Fruit fly (Drosophila melanogaster): Measurements from ENCODE around the gene CG43149.
A peak's percentile ranks its signal among the peaks of the same experiment; 100 is the strongest.

The CG43149 gene

dm6 chr3L:93562-93961 lies 39.0 kb upstream of the CG43149 start:
- TF ChIP-seq cnc (optimal IDR thresholded peaks at IDR 0.05) (no peak), tj (GFP tag; optimal IDR thresholded peaks at IDR 0.05) (peak; percentile 99)

- no peak for TF ChIP-seq CG7045 (GFP tag; optimal IDR thresholded peaks at IDR 0.05)
- TF ChIP-seq cnc (optimal IDR thresholded peaks at IDR 0.05), result no peak
- TF ChIP-seq Crg-1 (GFP tag; optimal IDR thresholded peaks at IDR 0.05), result no peak
- TF ChIP-seq kay (GFP tag; ENCODE audit: borderline replicate concordance), result no peak
- peak; percentile 75 for TF ChIP-seq cic (GFP tag; optimal IDR thresholded peaks at IDR 0.05)
- peak; percentile 3 for TF ChIP-seq Mnt (GFP tag; optimal IDR thresholded peaks at IDR 0.05)
- no peak for TF ChIP-seq bab1 (GFP tag; optimal IDR thresholded peaks at IDR 0.05)
- TF ChIP-seq tj (GFP tag; optimal IDR thresholded peaks at IDR 0.05), result peak; percentile 81
Measured at dm6 chr3L:91933-92332, 37.4 kb upstream of the CG43149 start.

- TF ChIP-seq ovo (GFP tag; optimal IDR thresholded peaks at IDR 0.05) (no peak), Hr96 (GFP tag; optimal IDR thresholded peaks at IDR 0.05) (no peak), pad (GFP tag; optimal IDR thresholded peaks at IDR 0.05) (peak; percentile 1), CG14711 (tag; optimal IDR thresholded peaks at IDR 0.05) (no peak), CG5204 (GFP tag; optimal IDR thresholded peaks at IDR 0.05) (no peak), CG12768 (GFP tag; optimal IDR thresholded peaks at IDR 0.05) (no peak), bab1 (GFP tag; optimal IDR thresholded peaks at IDR 0.05) (no peak), CG1620 (GFP tag; optimal IDR thresholded peaks at IDR 0.05) (no peak)
Measured at dm6 chr3L:90885-91284, 36.3 kb upstream of the CG43149 start.

dm6 chr3L:86937-87336 lies 32.4 kb upstream of the CG43149 start:
- no peak for TF ChIP-seq Clk (GFP tag; optimal IDR thresholded peaks at IDR 0.05)
- no peak for TF ChIP-seq CG1620 (GFP tag; optimal IDR thresholded peaks at IDR 0.05)
- no peak for TF ChIP-seq cic (GFP tag; optimal IDR thresholded peaks at IDR 0.05)
- no peak for TF ChIP-seq CG7101 (tag; optimal IDR thresholded peaks at IDR 0.05)
- no peak for TF ChIP-seq CG5204 (GFP tag; optimal IDR thresholded peaks at IDR 0.05)
- TF ChIP-seq CG33017 (tag; optimal IDR thresholded peaks at IDR 0.05), result no peak
- TF ChIP-seq tj (GFP tag; optimal IDR thresholded peaks at IDR 0.05), result no peak
- no peak for TF ChIP-seq CG11617 (GFP tag; optimal IDR thresholded peaks at IDR 0.05)
- TF ChIP-seq bab1 (GFP tag; optimal IDR thresholded peaks at IDR 0.05), result no peak
- TF ChIP-seq ovo (GFP tag; optimal IDR thresholded peaks at IDR 0.05), result no peak
- TF ChIP-seq pad (GFP tag; optimal IDR thresholded peaks at IDR 0.05), result no peak
- TF ChIP-seq Crg-1 (GFP tag; optimal IDR thresholded peaks at IDR 0.05), result no peak
- TF ChIP-seq cnc (optimal IDR thresholded peaks at IDR 0.05), result no peak
- TF ChIP-seq Hr96 (GFP tag; optimal IDR thresholded peaks at IDR 0.05), result no peak
- TF ChIP-seq CG14711 (tag; optimal IDR thresholded peaks at IDR 0.05), result no peak
- TF ChIP-seq kay (GFP tag; ENCODE audit: borderline replicate concordance), result no peak
- no peak for TF ChIP-seq Mnt (GFP tag; optimal IDR thresholded peaks at IDR 0.05)
- TF ChIP-seq CG7045 (GFP tag; optimal IDR thresholded peaks at IDR 0.05), result no peak

dm6 chr3L:85204-85811 lies 30.8 kb upstream of the CG43149 start:
- TF ChIP-seq CG33017 (tag; optimal IDR thresholded peaks at IDR 0.05), result peak; percentile 36
- TF ChIP-seq cnc (optimal IDR thresholded peaks at IDR 0.05), result no peak
- peak; percentile 72 for TF ChIP-seq kay (GFP tag; ENCODE audit: borderline replicate concordance)
- TF ChIP-seq CG5204 (GFP tag; optimal IDR thresholded peaks at IDR 0.05), result no peak
- no peak for TF ChIP-seq bab1 (GFP tag; optimal IDR thresholded peaks at IDR 0.05)
- TF ChIP-seq CG1620 (GFP tag; optimal IDR thresholded peaks at IDR 0.05), result peak; percentile 31
- TF ChIP-seq CG7101 (tag; optimal IDR thresholded peaks at IDR 0.05), result peak; percentile 45
- TF ChIP-seq CG12768 (GFP tag; optimal IDR thresholded peaks at IDR 0.05), result peak; percentile 79
- no peak for TF ChIP-seq Clk (GFP tag; optimal IDR thresholded peaks at IDR 0.05)
- TF ChIP-seq Mnt (GFP tag; optimal IDR thresholded peaks at IDR 0.05), result no peak
- peak; percentile 1 for TF ChIP-seq tj (GFP tag; optimal IDR thresholded peaks at IDR 0.05)
- TF ChIP-seq Hr96 (GFP tag; optimal IDR thresholded peaks at IDR 0.05), result peak; percentile 3
- TF ChIP-seq cic (GFP tag; optimal IDR thresholded peaks at IDR 0.05), result peak; percentile 89
- TF ChIP-seq CG7045 (GFP tag; optimal IDR thresholded peaks at IDR 0.05), result peak; percentile 51
- TF ChIP-seq Crg-1 (GFP tag; optimal IDR thresholded peaks at IDR 0.05), result peak; percentile 76
- peak; percentile 60 for TF ChIP-seq CG11617 (GFP tag; optimal IDR thresholded peaks at IDR 0.05)
- peak; percentile 55 for TF ChIP-seq CG14711 (tag; optimal IDR thresholded peaks at IDR 0.05)
- peak; percentile 85 for TF ChIP-seq ovo (GFP tag; optimal IDR thresholded peaks at IDR 0.05)
- peak; percentile 52 for TF ChIP-seq pad (GFP tag; optimal IDR thresholded peaks at IDR 0.05)
- peak; percentile 4 for TF ChIP-seq toe (GFP tag; optimal IDR thresholded peaks at IDR 0.05)

dm6 chr3L:82929-83328 lies 28.4 kb upstream of the CG43149 start:
- no peak for TF ChIP-seq cic (GFP tag; optimal IDR thresholded peaks at IDR 0.05)
- TF ChIP-seq tj (GFP tag; optimal IDR thresholded peaks at IDR 0.05), result peak; percentile 72

- TF ChIP-seq toe (GFP tag; optimal IDR thresholded peaks at IDR 0.05) (no peak), cnc (optimal IDR thresholded peaks at IDR 0.05) (no peak), bab1 (GFP tag; optimal IDR thresholded peaks at IDR 0.05) (no peak), CG7045 (GFP tag; optimal IDR thresholded peaks at IDR 0.05) (no peak), CG14711 (tag; optimal IDR thresholded peaks at IDR 0.05) (no peak), Crg-1 (GFP tag; optimal IDR thresholded peaks at IDR 0.05) (no peak), CG33017 (tag; optimal IDR thresholded peaks at IDR 0.05) (no peak), Clk (GFP tag; optimal IDR thresholded peaks at IDR 0.05) (no peak), CG11617 (GFP tag; optimal IDR thresholded peaks at IDR 0.05) (no peak), CG7101 (tag; optimal IDR thresholded peaks at IDR 0.05) (no peak), Mnt (GFP tag; optimal IDR thresholded peaks at IDR 0.05) (no peak), pad (GFP tag; optimal IDR thresholded peaks at IDR 0.05) (no peak), cic (GFP tag; optimal IDR thresholded peaks at IDR 0.05) (no peak), CG1620 (GFP tag; optimal IDR thresholded peaks at IDR 0.05) (no peak), kay (GFP tag; ENCODE audit: borderline replicate concordance) (no peak), CG12768 (GFP tag; optimal IDR thresholded peaks at IDR 0.05) (no peak), ovo (GFP tag; optimal IDR thresholded peaks at IDR 0.05) (no peak), CG5204 (GFP tag; optimal IDR thresholded peaks at IDR 0.05) (no peak)
Measured at dm6 chr3L:75232-75631, 20.7 kb upstream of the CG43149 start, which contains the start of gene CG13405. CG13405 (minus strand) TSS chr3L:75332.

All from whole organism, adult.